Worm (Caenorhabditis elegans) whole organism, midembryonic: ENCODE data around the gene sru-19.

Experiments used
- T22C8.4 ChIP-seq: fragments of 200-800 bp; sonication (Bioruptor generic); IDR thresholded peaks from 2 replicates; pipeline ENCODE4 v1.3.6; 2022; ENCODE audit warnings: missing genetic modification characterization, missing compliant biosample characterization
- cog-1 ChIP-seq: sonication (generic microtip); optimal IDR thresholded peaks from 2 replicates; lab custom pipeline; 2016; ENCODE audit warnings: missing genetic modification characterization, missing compliant biosample characterization
- flt-1 ChIP-seq: fragments of 200-800 bp; sonication (Bioruptor generic); IDR thresholded peaks from 2 replicates; pipeline ENCODE4 v1.3.6; 2022; ENCODE audit warnings: missing genetic modification characterization, missing compliant biosample characterization
- klf-2 ChIP-seq: fragments of 200-800 bp; sonication (Bioruptor generic); conservative IDR thresholded peaks from 2 replicates; pipeline ENCODE4 v1.3.6; 2022; ENCODE audit warnings: missing genetic modification reagents, missing genetic modification characterization, missing compliant biosample characterization
- med-1 ChIP-seq: sonication (generic microtip); optimal IDR thresholded peaks from 2 replicates; lab custom pipeline; 2017; ENCODE audit warnings: missing genetic modification characterization, mild to moderate bottlenecking, missing compliant biosample characterization, antibody characterized with exemption, missing genetic modification reagents; ENCODE audit not compliant: insufficient read depth
- ref-1 ChIP-seq: fragments of 200-800 bp; sonication (Bioruptor generic); conservative IDR thresholded peaks from 2 replicates; pipeline ENCODE4 v1.3.6; 2022; ENCODE audit warnings: missing genetic modification reagents, missing genetic modification characterization, missing compliant biosample characterization
- tab-1 ChIP-seq: fragments of 200-800 bp; sonication (Bioruptor generic); IDR thresholded peaks from 2 replicates; pipeline ENCODE4 v1.3.6; 2022; ENCODE audit warnings: missing genetic modification characterization, missing compliant biosample characterization
- ztf-23 ChIP-seq: fragments of 200-800 bp; sonication (Bioruptor generic); IDR thresholded peaks from 2 replicates; pipeline ENCODE4 v1.3.6; 2022; ENCODE audit warnings: missing genetic modification reagents, missing genetic modification characterization, missing compliant biosample characterization
- ztf-29 ChIP-seq: fragments of 200-800 bp; sonication (Bioruptor generic); IDR thresholded peaks from 2 replicates; pipeline ENCODE4 v1.3.6; 2022; ENCODE audit warnings: missing genetic modification reagents, missing genetic modification characterization, missing compliant biosample characterization

DNA sequence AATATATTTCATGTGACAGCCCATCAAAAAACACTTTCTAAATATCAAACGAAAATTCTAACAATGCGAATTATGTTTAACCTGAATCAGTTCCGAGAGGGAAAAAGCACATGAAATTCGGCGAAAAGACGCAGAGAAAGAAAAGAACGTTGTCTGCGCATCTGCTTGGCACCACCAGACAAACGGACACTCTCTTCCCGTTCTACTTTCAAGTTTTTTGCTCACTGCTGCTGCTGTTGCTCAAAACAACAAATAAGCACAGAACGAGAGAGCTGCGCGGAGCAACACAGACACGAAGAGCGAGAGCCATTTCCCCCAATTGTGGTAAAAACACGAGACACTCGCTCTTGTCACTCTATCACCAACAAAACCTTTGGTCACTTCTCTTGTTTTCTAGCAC lies 33.5 kb upstream of the sru-19 start:
- TF ChIP-seq ref-1 (GFP tag; lab: Robert Waterston, UW) (no peak), tab-1 (no peak), med-1 (no peak), klf-2 (GFP tag; lab: Robert Waterston, UW) (no peak), flt-1 (GFP tag; lab: Robert Waterston, UW) (no peak), cog-1 (tag; lab: Kevin White, UChicago) (no peak), T22C8.4 (GFP tag; lab: Robert Waterston, UW) (no peak), ztf-29 (no peak), ztf-23 (no peak)
